Fruit fly (Drosophila melanogaster) Kc167 (cell line): ENCODE data around the gene CG13084.

Experiments
- Myc ChIP-seq: fragments of >200 bp; optimal IDR thresholded peaks from 2 replicates; lab custom pipeline; 2017; ENCODE audit warnings: missing external identifiers
- Sin3A ChIP-seq: fragments of >200 bp; optimal IDR thresholded peaks from 2 replicates; lab custom pipeline; 2018; ENCODE audit warnings: missing external identifiers
- h ChIP-seq: fragments of >200 bp; optimal IDR thresholded peaks from 3 replicates; lab custom pipeline; 2018; ENCODE audit warnings: missing external identifiers
- insv ChIP-seq: fragments of >200 bp; optimal IDR thresholded peaks from 3 replicates; lab custom pipeline; 2018; ENCODE audit warnings: missing external identifiers
- psq ChIP-seq: fragments of >200 bp; optimal IDR thresholded peaks from 2 replicates; lab custom pipeline; 2017; ENCODE audit warnings: missing external identifiers
- ttk ChIP-seq: sonication (Bioruptor generic); optimal IDR thresholded peaks from 2 replicates; lab custom pipeline; 2017; ENCODE audit warnings: missing external identifiers

- TF ChIP-seq psq (lab: Kevin White, UChicago) (no peak), h (lab: Kevin White, UChicago) (no peak), Myc (no peak), ttk (lab: Kevin White, UChicago) (no peak), insv (no peak), Sin3A (lab: Kevin White, UChicago) (no peak)
These were observed 31.3 kb upstream of the CG13084 start, which contains the start of gene Top2 for dm6 chr2L:19453381-19453780.
